Comparison of ENCODE assay signal across 1 fruit fly cellular context in genomic region chr3R:30164162-30164561, dm6.
TF ChIP-seq lines count a peak whose summit lies in the region.

No protein-coding gene starts in this region.

TF ChIP-seq in whole organism, embryonic, 481 proteins besides CTCF, POLR2A, EP300 and RAD21 (continued from another document):
- peak; percentile 9 for TF ChIP-seq PHDP (tag; optimal IDR thresholded peaks at IDR 0.05; lab: Kevin White, UChicago)
- TF ChIP-seq CG17328 (GFP tag; IDR thresholded peaks at IDR 0.05; lab: Robert Waterston, UW) = peak; percentile 53
- peak; percentile 50 for TF ChIP-seq wor (GFP tag; IDR thresholded peaks at IDR 0.05; lab: Robert Waterston, UW)
- peak; percentile 19 for TF ChIP-seq CG12219 (GFP tag; optimal IDR thresholded peaks at IDR 0.05; lab: Kevin White, UChicago)
- peak; percentile 54 for TF ChIP-seq row (GFP tag; IDR thresholded peaks at IDR 0.05; lab: Robert Waterston, UW)
- no peak for TF ChIP-seq crol (GFP tag; IDR thresholded peaks at IDR 0.05; lab: Robert Waterston, UW)
- TF ChIP-seq CG6272 (GFP tag; IDR thresholded peaks at IDR 0.05; lab: Robert Waterston, UW) = 0 out of 2 replicates have a peak, but pooled peaks have one; percentile 18
- TF ChIP-seq CG11560 (tag; IDR thresholded peaks at IDR 0.05; lab: Robert Waterston, UW) = 0 out of 3 replicates have a peak, but pooled peaks have one; percentile 33
- no peak for TF ChIP-seq pfk (GFP tag; optimal IDR thresholded peaks at IDR 0.05; lab: Kevin White, UChicago)
- TF ChIP-seq Dek (tag; optimal IDR thresholded peaks at IDR 0.05; lab: Kevin White, UChicago) = no peak
- peak; percentile 35 for TF ChIP-seq CG8388 (GFP tag; optimal IDR thresholded peaks at IDR 0.05; lab: Kevin White, UChicago)
- TF ChIP-seq hkb (optimal IDR thresholded peaks at IDR 0.05; lab: Kevin White, UChicago) = no peak
- peak; percentile 16; the same call in 1 of the 2 replicates for TF ChIP-seq hkb (GFP tag; IDR thresholded peaks at IDR 0.05; lab: Robert Waterston, UW)
- peak; percentile 42 for TF ChIP-seq CG10979 (tag; optimal IDR thresholded peaks at IDR 0.05; lab: Kevin White, UChicago)
- peak; percentile 20 for TF ChIP-seq CG2678 (tag; optimal IDR thresholded peaks at IDR 0.05; lab: Kevin White, UChicago)
- peak; percentile 6 for TF ChIP-seq shn (GFP tag; optimal IDR thresholded peaks at IDR 0.05; lab: Kevin White, UChicago)
- TF ChIP-seq CG31441 (GFP tag; IDR thresholded peaks at IDR 0.05; lab: Robert Waterston, UW) = peak; percentile 48; the same call in 1 of the 2 replicates
- peak; percentile 64 for TF ChIP-seq HLH3B (GFP tag; IDR thresholded peaks at IDR 0.05; lab: Robert Waterston, UW)
- no peak for TF ChIP-seq CG4424 (GFP tag; optimal IDR thresholded peaks at IDR 0.05; lab: Kevin White, UChicago)
- TF ChIP-seq CG32767 (GFP tag; IDR thresholded peaks at IDR 0.05; lab: Robert Waterston, UW) = 0 out of 2 replicates have a peak, but pooled peaks have one; percentile 22
- TF ChIP-seq CG10654 (GFP tag; optimal IDR thresholded peaks at IDR 0.05; lab: Kevin White, UChicago) = peak; percentile 4
- peak; percentile 34 for TF ChIP-seq ind (GFP tag; optimal IDR thresholded peaks at IDR 0.05; lab: Kevin White, UChicago)
- peak; percentile 31; the same call in 1 of the 3 replicates for TF ChIP-seq Mrtf (GFP tag; IDR thresholded peaks at IDR 0.05; lab: Robert Waterston, UW)
- TF ChIP-seq CG11695 (GFP tag; IDR thresholded peaks at IDR 0.05; lab: Robert Waterston, UW) = 0 out of 3 replicates have a peak, but pooled peaks have one; percentile 12
- TF ChIP-seq CG11085 (GFP tag; IDR thresholded peaks at IDR 0.05; lab: Robert Waterston, UW) = no peak
- peak; percentile 19 for TF ChIP-seq org-1 (GFP tag; optimal IDR thresholded peaks at IDR 0.05; lab: Kevin White, UChicago)
- TF ChIP-seq zfh1 (GFP tag; IDR thresholded peaks at IDR 0.05; lab: Robert Waterston, UW) = peak; percentile 54; the same call in 2 of the 3 replicates
- 0 out of 3 replicates have a peak, but pooled peaks have one; percentile 26 for TF ChIP-seq tgo (GFP tag; IDR thresholded peaks at IDR 0.05; lab: Robert Waterston, UW)
- TF ChIP-seq dysf (GFP tag; IDR thresholded peaks at IDR 0.05; lab: Robert Waterston, UW) = peak; percentile 61; the same call in 2 of the 3 replicates
- peak in 1 of 2 experiments; percentile 42 for TF ChIP-seq Eip74EF (GFP tag; optimal IDR thresholded peaks at IDR 0.05; lab: Kevin White, UChicago)
- no peak for TF ChIP-seq CG1832 (GFP tag; optimal IDR thresholded peaks at IDR 0.05; lab: Kevin White, UChicago)
- TF ChIP-seq gce (GFP tag; IDR thresholded peaks at IDR 0.05; lab: Robert Waterston, UW) = peak; percentile 54; the same call in 1 of the 3 replicates
- TF ChIP-seq fd96Cb (tag; optimal IDR thresholded peaks at IDR 0.05; lab: Kevin White, UChicago) = peak; percentile 9
- no peak for TF ChIP-seq pho (GFP tag; optimal IDR thresholded peaks at IDR 0.05; lab: Kevin White, UChicago)
- peak; percentile 84 for TF ChIP-seq vvl (GFP tag; IDR thresholded peaks at IDR 0.05; lab: Robert Waterston, UW)
- TF ChIP-seq lbe (GFP tag; optimal IDR thresholded peaks at IDR 0.05; lab: Kevin White, UChicago) = no peak
- TF ChIP-seq HmgZ (tag; optimal IDR thresholded peaks at IDR 0.05; lab: Kevin White, UChicago) = no peak
- TF ChIP-seq esg (GFP tag; conservative IDR thresholded peaks at IDR 0.05; lab: Robert Waterston, UW) = peak; percentile 45
- peak; percentile 34; the same call in 1 of the 2 replicates for TF ChIP-seq Awh (GFP tag; IDR thresholded peaks at IDR 0.05; lab: Robert Waterston, UW)
- TF ChIP-seq CG18599 (GFP tag; optimal IDR thresholded peaks at IDR 0.05; lab: Kevin White, UChicago) = peak; percentile 10
- no peak for TF ChIP-seq tin (GFP tag; optimal IDR thresholded peaks at IDR 0.05; lab: Kevin White, UChicago)
- TF ChIP-seq Xbp1 (GFP tag; optimal IDR thresholded peaks at IDR 0.05; lab: Kevin White, UChicago) = peak; percentile 32
- no peak for TF ChIP-seq Chrac-16 (GFP tag; optimal IDR thresholded peaks at IDR 0.05; lab: Kevin White, UChicago)
- TF ChIP-seq Oli (tag; optimal IDR thresholded peaks at IDR 0.05; lab: Kevin White, UChicago) = peak; percentile 28
- no peak for TF ChIP-seq Poxn (GFP tag; IDR thresholded peaks at IDR 0.05; lab: Robert Waterston, UW)
- peak; percentile 81 for TF ChIP-seq sens (GFP tag; lab: Kevin White, UChicago)
- peak; percentile 40 for TF ChIP-seq pnt (GFP tag; optimal IDR thresholded peaks at IDR 0.05; lab: Kevin White, UChicago)
- TF ChIP-seq Deaf1 (tag; optimal IDR thresholded peaks at IDR 0.05; lab: Kevin White, UChicago) = no peak
- TF ChIP-seq p53 (GFP tag; optimal IDR thresholded peaks at IDR 0.05; lab: Kevin White, UChicago) = no peak
- TF ChIP-seq CG4707 (GFP tag; optimal IDR thresholded peaks at IDR 0.05; lab: Kevin White, UChicago) = peak; percentile 16
- no peak for TF ChIP-seq CG8944 (GFP tag; optimal IDR thresholded peaks at IDR 0.05; lab: Kevin White, UChicago)
- peak; percentile 4 for TF ChIP-seq CG13424 (tag; optimal IDR thresholded peaks at IDR 0.05; lab: Kevin White, UChicago)
- TF ChIP-seq ci (GFP tag; IDR thresholded peaks at IDR 0.05; lab: Robert Waterston, UW) = peak; percentile 85
- no peak for TF ChIP-seq CG7357 (GFP tag; IDR thresholded peaks at IDR 0.05; lab: Robert Waterston, UW)
- TF ChIP-seq nmo (GFP tag; optimal IDR thresholded peaks at IDR 0.05; lab: Kevin White, UChicago) = peak; percentile 24
- no peak for TF ChIP-seq MESR4 (GFP tag; optimal IDR thresholded peaks at IDR 0.05; lab: Kevin White, UChicago)
- peak; percentile 20 for TF ChIP-seq Sox100B (GFP tag; optimal IDR thresholded peaks at IDR 0.05; lab: Kevin White, UChicago)
- TF ChIP-seq chif (GFP tag; optimal IDR thresholded peaks at IDR 0.05; lab: Kevin White, UChicago) = peak; percentile 14 to 18
- TF ChIP-seq CG8089 (GFP tag; optimal IDR thresholded peaks at IDR 0.05; lab: Kevin White, UChicago) = peak; percentile 9
- peak; percentile 34 for TF ChIP-seq CG10366 (GFP tag; IDR thresholded peaks at IDR 0.05; lab: Robert Waterston, UW)
- peak; percentile 38 for TF ChIP-seq unpg (GFP tag; optimal IDR thresholded peaks at IDR 0.05; lab: Kevin White, UChicago)
- TF ChIP-seq maf-S (GFP tag; optimal IDR thresholded peaks at IDR 0.05; lab: Kevin White, UChicago) = no peak
- TF ChIP-seq btn (GFP tag; optimal IDR thresholded peaks at IDR 0.05; lab: Kevin White, UChicago) = peak; percentile 27
- TF ChIP-seq Optix (GFP tag; IDR thresholded peaks at IDR 0.05; lab: Robert Waterston, UW) = peak; percentile 15; the same call in 1 of the 3 replicates
- peak; percentile 64 for TF ChIP-seq dmrt99B (tag; optimal IDR thresholded peaks at IDR 0.05; lab: Kevin White, UChicago)
- peak; percentile 15 for TF ChIP-seq Antp (GFP tag; optimal IDR thresholded peaks at IDR 0.05; lab: Kevin White, UChicago)
- peak in 1 of 2 experiments; percentile 45 for TF ChIP-seq bsh (GFP tag; optimal IDR thresholded peaks at IDR 0.05; lab: Kevin White, UChicago)
- TF ChIP-seq mirr (GFP tag; optimal IDR thresholded peaks at IDR 0.05; lab: Kevin White, UChicago) = no peak
- TF ChIP-seq Hr51 (GFP tag; optimal IDR thresholded peaks at IDR 0.05; lab: Kevin White, UChicago) = peak in 1 of 2 experiments; percentile 49
- peak; percentile 80 for TF ChIP-seq oc (tag; optimal IDR thresholded peaks at IDR 0.05; lab: Kevin White, UChicago)
- 0 out of 2 replicates have a peak, but pooled peaks have one; percentile 10 for TF ChIP-seq Nf-YA (GFP tag; IDR thresholded peaks at IDR 0.05; lab: Robert Waterston, UW)
- 0 out of 2 replicates have a peak, but pooled peaks have one; percentile 9 for TF ChIP-seq slbo (GFP tag; IDR thresholded peaks at IDR 0.05; lab: Robert Waterston, UW)
- peak; percentile 5 to 35 for TF ChIP-seq dpn (GFP tag; optimal IDR thresholded peaks at IDR 0.05; lab: Kevin White, UChicago)
- TF ChIP-seq CG17568 (GFP tag; optimal IDR thresholded peaks at IDR 0.05; lab: Kevin White, UChicago) = no peak
- TF ChIP-seq Ets65A (GFP tag; lab: Kevin White, UChicago) = peak; percentile 5
- peak; percentile 40 for TF ChIP-seq CG18262 (tag; optimal IDR thresholded peaks at IDR 0.05; lab: Kevin White, UChicago)
- TF ChIP-seq CG33557 (GFP tag; optimal IDR thresholded peaks at IDR 0.05; lab: Kevin White, UChicago) = no peak
TF ChIP-seq in whole organism, embryonic: peak in this region for 107.
